Fruit fly (Drosophila melanogaster) S2 (cell line): ENCODE measurements around the gene CG10357.

Source experiments
- CG8478 ChIP-seq: fragments of >200 bp; optimal IDR thresholded peaks from 2 replicates; lab custom pipeline; 2018
- CTCF ChIP-seq, 2 experiments: fragments of >200 bp; optimal IDR thresholded peaks; 2 replicates each; lab custom pipeline; 2018

DNA sequence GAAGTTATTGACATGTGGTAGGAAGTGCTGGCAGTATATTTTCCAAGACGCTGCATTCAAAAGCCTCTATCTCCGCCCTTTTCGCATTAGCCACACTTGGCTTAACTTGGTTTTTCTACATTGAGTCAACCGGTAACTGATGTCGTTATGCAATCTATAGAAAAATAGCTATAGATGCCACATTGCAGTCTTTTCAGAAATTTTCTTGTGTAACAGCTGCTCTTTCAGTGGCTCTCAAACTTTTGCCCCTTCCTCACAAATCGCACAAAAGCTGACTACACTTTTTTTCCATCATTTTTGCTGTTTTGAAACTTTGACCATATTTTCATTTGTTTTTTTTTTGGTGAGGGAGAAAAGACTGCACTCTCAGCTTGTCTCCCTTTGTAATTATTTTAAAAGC, 44.6 kb upstream of the CG10357 start:
- no peak for TF ChIP-seq CG8478 (lab: Kevin White, UChicago)
- no peak for TF ChIP-seq CTCF (optimal IDR thresholded peaks at IDR 0.05; lab: Kevin White, UChicago)
